Worm (Caenorhabditis elegans) whole organism, young adult: Measurements from ENCODE around the gene nhr-134.
A peak's percentile ranks its signal among the peaks of the same experiment; 100 is the strongest.

ENCODE experiments used
- B0261.1 ChIP-seq: sonication (generic microtip); optimal IDR thresholded peaks from 2 replicates; lab custom pipeline; 2016; ENCODE audit warnings: mild to moderate bottlenecking, missing genetic modification characterization, moderate library complexity, missing compliant biosample characterization
- F37B4.10 ChIP-seq: fragments of 200-800 bp; sonication (Bioruptor generic); IDR thresholded peaks from 2 replicates; pipeline ENCODE4 v1.3.6; 2022; ENCODE audit warnings: missing genetic modification characterization, missing compliant biosample characterization
- F52B5.7 ChIP-seq: sonication (generic microtip); optimal IDR thresholded peaks from 2 replicates; lab custom pipeline; 2016; ENCODE audit warnings: mild to moderate bottlenecking, missing genetic modification characterization, missing compliant biosample characterization
- F57A8.1 ChIP-seq: fragments of 200-800 bp; sonication (Bioruptor generic); optimal IDR thresholded peaks from 2 replicates; lab custom pipeline; 2018; ENCODE audit warnings: mild to moderate bottlenecking, missing genetic modification characterization, moderate library complexity, missing compliant biosample characterization
- K12H6.12 ChIP-seq: fragments of 200-800 bp; sonication (Bioruptor generic); optimal IDR thresholded peaks from 2 replicates; lab custom pipeline; 2018; ENCODE audit warnings: mild to moderate bottlenecking, missing genetic modification characterization, missing compliant biosample characterization
- Y95B8A.8 ChIP-seq: fragments of 200-800 bp; sonication (Bioruptor generic); IDR thresholded peaks from 2 replicates; pipeline ENCODE4 v1.3.6; 2022; ENCODE audit warnings: missing genetic modification reagents, missing genetic modification characterization, missing compliant biosample characterization
- attf-5 ChIP-seq: fragments of 200-800 bp; sonication (Bioruptor generic); optimal IDR thresholded peaks from 2 replicates; lab custom pipeline; 2018; ENCODE audit warnings: mild to moderate bottlenecking, missing genetic modification characterization, missing compliant biosample characterization
- bed-1 ChIP-seq: fragments of 200-800 bp; sonication (Bioruptor generic); IDR thresholded peaks from 2 replicates; pipeline ENCODE4 v1.3.6; 2022; ENCODE audit warnings: missing genetic modification reagents, missing genetic modification characterization, missing compliant biosample characterization
- bed-2 ChIP-seq: fragments of 200-800 bp; sonication (Bioruptor generic); IDR thresholded peaks from 2 replicates; pipeline ENCODE4 v1.3.6; 2022; ENCODE audit warnings: missing genetic modification reagents, missing genetic modification characterization, missing compliant biosample characterization
- ccch-3 ChIP-seq: fragments of 200-800 bp; sonication (Bioruptor generic); optimal IDR thresholded peaks from 2 replicates; lab custom pipeline; 2018; ENCODE audit warnings: mild to moderate bottlenecking, missing genetic modification characterization, missing compliant biosample characterization
- cebp-1 ChIP-seq, 2 experiments: fragments of 200-800 bp in 1 of 2; sonication (Bioruptor generic) in 1 of 2; sonication (generic microtip) in 1 of 2; IDR thresholded peaks in 1 of 2; optimal IDR thresholded peaks in 1 of 2; 2 replicates each; pipeline versions ENCODE4 v1.3.6 to Lab custom; 2017 to 2022; ENCODE audit warnings: missing compliant biosample characterization in 2 of 2, missing genetic modification characterization in 2 of 2, mild to moderate bottlenecking in 1 of 2, missing genetic modification reagents in 1 of 2, moderate library complexity in 1 of 2
- ceh-100 ChIP-seq: fragments of 200-800 bp; sonication (Bioruptor generic); IDR thresholded peaks from 2 replicates; pipeline ENCODE4 v1.3.6; 2022; ENCODE audit warnings: missing genetic modification reagents, missing genetic modification characterization, missing compliant biosample characterization
- ceh-27 ChIP-seq: fragments of 200-800 bp; sonication (Bioruptor generic); optimal IDR thresholded peaks from 2 replicates; lab custom pipeline; 2018; ENCODE audit warnings: mild to moderate bottlenecking, missing genetic modification characterization, moderate library complexity, missing compliant biosample characterization
- ceh-40 ChIP-seq: fragments of 200-800 bp; sonication (Bioruptor generic); IDR thresholded peaks from 2 replicates; pipeline ENCODE4 v1.3.6; 2022; ENCODE audit warnings: missing genetic modification characterization, missing compliant biosample characterization
- ceh-91 ChIP-seq: fragments of 200-800 bp; sonication (Bioruptor generic); IDR thresholded peaks from 2 replicates; pipeline ENCODE4 v1.3.6; 2022; ENCODE audit warnings: missing genetic modification reagents, missing genetic modification characterization, missing compliant biosample characterization
- dox-1 ChIP-seq: fragments of 200-800 bp; sonication (Bioruptor generic); IDR thresholded peaks from 2 replicates; pipeline ENCODE4 v1.3.6; 2022; ENCODE audit warnings: missing genetic modification reagents, missing genetic modification characterization, missing compliant biosample characterization
- efl-1 ChIP-seq: fragments of 150-350 bp; optimal IDR thresholded peaks from 2 replicates; lab custom pipeline; 2014; ENCODE audit warnings: missing biosample characterization, missing genetic modification reagents, missing genetic modification characterization
- egrh-3 ChIP-seq: fragments of 200-800 bp; sonication (Bioruptor generic); IDR thresholded peaks from 2 replicates; pipeline ENCODE4 v1.3.6; 2022; ENCODE audit warnings: missing genetic modification reagents, missing genetic modification characterization, missing compliant biosample characterization
- ekl-4 ChIP-seq: fragments of 200-800 bp; sonication (Bioruptor generic); IDR thresholded peaks from 2 replicates; pipeline ENCODE4 v1.3.6; 2022; ENCODE audit warnings: missing genetic modification reagents, missing genetic modification characterization, missing compliant biosample characterization
- gei-17 ChIP-seq: fragments of 200-800 bp; sonication (Bioruptor generic); optimal IDR thresholded peaks from 2 replicates; lab custom pipeline; 2018; ENCODE audit warnings: mild to moderate bottlenecking, missing genetic modification characterization, missing compliant biosample characterization
- hmg-1.2 ChIP-seq: fragments of 200-800 bp; sonication (Bioruptor generic); IDR thresholded peaks from 2 replicates; pipeline ENCODE4 v1.3.6; 2022; ENCODE audit warnings: missing genetic modification reagents, missing genetic modification characterization, missing compliant biosample characterization
- lin-35 ChIP-seq, 3 experiments: fragments of 150-350 bp in 2 of 3; sonication (generic microtip) in 1 of 3; optimal IDR thresholded peaks; 2 replicates each; lab custom pipeline; 2014 to 2018; ENCODE audit warnings: missing biosample characterization in 3 of 3, missing genetic modification characterization in 3 of 3, missing genetic modification reagents in 3 of 3
- madf-6 ChIP-seq: fragments of 200-800 bp; sonication (Bioruptor generic); IDR thresholded peaks from 2 replicates; pipeline ENCODE4 v1.3.6; 2022; ENCODE audit warnings: missing genetic modification reagents, missing genetic modification characterization, missing compliant biosample characterization
- mcd-1 ChIP-seq: fragments of 200-800 bp; sonication (Bioruptor generic); IDR thresholded peaks from 2 replicates; pipeline ENCODE4 v1.3.6; 2022; ENCODE audit warnings: missing genetic modification reagents, missing genetic modification characterization, missing compliant biosample characterization
- mel-28 ChIP-seq: sonication (generic microtip); optimal IDR thresholded peaks from 2 replicates; lab custom pipeline; 2016; ENCODE audit warnings: borderline replicate concordance, mild to moderate bottlenecking, missing genetic modification characterization, missing compliant biosample characterization
- mxl-1 ChIP-seq: sonication (generic microtip); optimal IDR thresholded peaks from 2 replicates; lab custom pipeline; 2016; ENCODE audit warnings: missing genetic modification characterization, missing compliant biosample characterization
- nhr-120 ChIP-seq: fragments of 200-800 bp; sonication (Bioruptor generic); IDR thresholded peaks from 2 replicates; pipeline ENCODE4 v1.3.6; 2022; ENCODE audit warnings: missing genetic modification characterization, missing compliant biosample characterization
- nhr-27 ChIP-seq: fragments of 200-800 bp; sonication (Bioruptor generic); optimal IDR thresholded peaks from 2 replicates; lab custom pipeline; 2018; ENCODE audit warnings: mild to moderate bottlenecking, missing genetic modification characterization, moderate library complexity, missing compliant biosample characterization
- nhr-80 ChIP-seq: sonication (generic microtip); optimal IDR thresholded peaks from 2 replicates; lab custom pipeline; 2016; ENCODE audit warnings: missing genetic modification characterization, missing compliant biosample characterization
- nhr-90 ChIP-seq: sonication (generic microtip); optimal IDR thresholded peaks from 2 replicates; lab custom pipeline; 2016; ENCODE audit warnings: missing genotype, mild to moderate bottlenecking, missing genetic modification characterization, missing compliant biosample characterization
- pha-4 ChIP-seq: fragments of 150-350 bp; sonication (generic microtip); optimal IDR thresholded peaks from 2 replicates; lab custom pipeline; 2014; ENCODE audit warnings: missing biosample characterization, missing genetic modification reagents, missing genetic modification characterization
- repo-1 ChIP-seq: sonication (generic microtip); optimal IDR thresholded peaks from 2 replicates; lab custom pipeline; 2017; ENCODE audit warnings: mild to moderate bottlenecking, missing genetic modification characterization, missing compliant biosample characterization
- sea-2 ChIP-seq: fragments of 200-800 bp; sonication (Bioruptor generic); IDR thresholded peaks from 2 replicates; pipeline ENCODE4 v1.3.6; 2022; ENCODE audit warnings: missing genetic modification characterization, missing compliant biosample characterization
- snpc-1.1 ChIP-seq: sonication (generic microtip); optimal IDR thresholded peaks from 2 replicates; lab custom pipeline; 2017; ENCODE audit warnings: missing genetic modification characterization, mild to moderate bottlenecking, missing compliant biosample characterization, antibody characterized with exemption, moderate library complexity, missing genotype, missing genetic modification reagents; ENCODE audit not compliant: insufficient read depth
- snpc-1.3 ChIP-seq: sonication (generic microtip); optimal IDR thresholded peaks from 2 replicates; lab custom pipeline; 2017; ENCODE audit warnings: missing genetic modification characterization, mild to moderate bottlenecking, missing compliant biosample characterization, antibody characterized with exemption, moderate library complexity, missing genotype, missing genetic modification reagents; ENCODE audit not compliant: insufficient read depth
- sptf-2 ChIP-seq: fragments of 200-800 bp; sonication (Bioruptor generic); optimal IDR thresholded peaks from 2 replicates; lab custom pipeline; 2018; ENCODE audit warnings: mild to moderate bottlenecking, missing genetic modification characterization, missing compliant biosample characterization
- tbp1 ChIP-seq: fragments of 200-800 bp; sonication (Bioruptor generic); optimal IDR thresholded peaks from 2 replicates; lab custom pipeline; 2018; ENCODE audit warnings: mild to moderate bottlenecking, missing genetic modification characterization, missing compliant biosample characterization
- ztf-26 ChIP-seq: sonication (generic microtip); optimal IDR thresholded peaks from 2 replicates; lab custom pipeline; 2017; ENCODE audit warnings: missing genetic modification characterization, missing compliant biosample characterization
- ztf-3 ChIP-seq: fragments of 200-800 bp; sonication (Bioruptor generic); optimal IDR thresholded peaks from 2 replicates; lab custom pipeline; 2018; ENCODE audit warnings: mild to moderate bottlenecking, missing genetic modification characterization, missing compliant biosample characterization

nhr-134 gene

ce11 chrV:2218803-2219202, 12.2 kb upstream of the nhr-134 start, which contains the start of gene nhr-56:
nhr-56 (plus strand) TSS chrV:2219004.
- TF ChIP-seq ceh-27 (GFP tag; lab: Kevin White, UChicago) (peak; percentile 17), attf-5 (GFP tag; lab: Kevin White, UChicago) (peak; percentile 91), B0261.1 (tag; lab: Kevin White, UChicago) (no peak), snpc-1.1 (tag; lab: Kevin White, UChicago) (no peak), K12H6.12 (tag; lab: Kevin White, UChicago) (no peak), dox-1 (no peak), ztf-3 (GFP tag; lab: Kevin White, UChicago) (no peak), nhr-27 (tag; lab: Kevin White, UChicago) (no peak), cebp-1 (GFP tag; IDR thresholded peaks at IDR 0.05; lab: Robert Waterston, UW) (peak; percentile 94), cebp-1 (tag; optimal IDR thresholded peaks at IDR 0.05; lab: Kevin White, UChicago) (peak; percentile 98), hmg-1.2 (GFP tag; lab: Robert Waterston, UW) (peak; percentile 23; the same call in 1 of the 2 replicates), F57A8.1 (no peak), pha-4 (no peak), tbp1 (GFP tag; lab: Kevin White, UChicago) (no peak), nhr-80 (peak; percentile 68)

- no peak for TF ChIP-seq snpc-1.3 (tag; lab: Kevin White, UChicago)
- TF ChIP-seq bed-1 (GFP tag; lab: Robert Waterston, UW), result no peak
- TF ChIP-seq sea-2 (GFP tag; lab: Robert Waterston, UW), result no peak
- TF ChIP-seq mxl-1, result no peak
- TF ChIP-seq Y95B8A.8 (GFP tag; lab: Robert Waterston, UW), result no peak
- no peak for TF ChIP-seq gei-17 (GFP tag; lab: Kevin White, UChicago)
- TF ChIP-seq sptf-2, result no peak
- TF ChIP-seq mel-28 (tag; lab: Kevin White, UChicago), result no peak
- no peak for TF ChIP-seq hmg-1.2 (GFP tag; lab: Robert Waterston, UW)
- no peak for TF ChIP-seq ztf-26 (tag; lab: Kevin White, UChicago)
Measured at ce11 chrV:2221764-2222163, 9.3 kb upstream of the nhr-134 start, which contains the start of gene nhr-128. nhr-128 (plus strand) TSS chrV:2222064.

ce11 chrV:2225130-2225529, 5.9 kb upstream of the nhr-134 start, which contains the start of gene nhr-103:
nhr-103 (plus strand) TSS chrV:2225430.
- no peak for TF ChIP-seq snpc-1.1 (tag; lab: Kevin White, UChicago)
- no peak for TF ChIP-seq ztf-26 (tag; lab: Kevin White, UChicago)
- TF ChIP-seq mxl-1, result no peak
- TF ChIP-seq madf-6, result no peak
- no peak for TF ChIP-seq nhr-120
- no peak for TF ChIP-seq efl-1 (GFP tag; lab: Kevin White, UChicago)
- TF ChIP-seq ceh-27 (GFP tag; lab: Kevin White, UChicago), result no peak
- no peak for TF ChIP-seq ceh-91

- TF ChIP-seq mcd-1 (GFP tag; lab: Robert Waterston, UW) (no peak), bed-1 (GFP tag; lab: Robert Waterston, UW) (no peak)
Measured at ce11 chrV:2226903-2227302, 4.1 kb upstream of the nhr-134 start, which contains the start of gene nhr-18. nhr-18 (plus strand) TSS chrV:2227203.

ce11 chrV:2228781-2229180, 2.2 kb upstream of the nhr-134 start, which contains the start of gene nhr-126:
nhr-126 (plus strand) TSS chrV:2229081.
- TF ChIP-seq sea-2 (GFP tag; lab: Robert Waterston, UW) (no peak), ekl-4 (no peak), F37B4.10 (GFP tag; lab: Robert Waterston, UW) (no peak), repo-1 (no peak), bed-2 (GFP tag; lab: Robert Waterston, UW) (no peak), ccch-3 (no peak), egrh-3 (no peak), ceh-100 (no peak), attf-5 (GFP tag; lab: Kevin White, UChicago) (no peak), F52B5.7 (tag; lab: Kevin White, UChicago) (no peak), ceh-40 (no peak), lin-35 (GFP tag; optimal IDR thresholded peaks at IDR 0.05; lab: Kevin White, UChicago) (no peak), tbp1 (GFP tag; lab: Kevin White, UChicago) (no peak), nhr-90 (no peak), mxl-1 (no peak)
